Worm (Caenorhabditis elegans): Measurements from ENCODE around the gene tpp-2.

The tpp-2 gene

ce11 chrII:6122641-6123424 lies 25.4 kb upstream of the tpp-2 start (continued):
- TF ChIP-seq F55B11.4 (tag; optimal IDR thresholded peaks at IDR 0.05; ENCODE audit: borderline replicate concordance, insufficient read depth), result no peak
- TF ChIP-seq snpc-1.1 (tag; optimal IDR thresholded peaks at IDR 0.05; ENCODE audit: insufficient read depth), result no peak
- TF ChIP-seq Y67H2A.10 (GFP tag; conservative IDR thresholded peaks at IDR 0.05), result no peak
- TF ChIP-seq let-526 (GFP tag; IDR thresholded peaks at IDR 0.05), result no peak
- no peak for TF ChIP-seq zfh-2 (GFP tag; conservative IDR thresholded peaks at IDR 0.05)
- TF ChIP-seq dpl-1 (GFP tag; optimal IDR thresholded peaks at IDR 0.05), result no peak
- peak; percentile 17 for TF ChIP-seq him-1 (tag; optimal IDR thresholded peaks at IDR 0.05)
- TF ChIP-seq tlf-1 (GFP tag; optimal IDR thresholded peaks at IDR 0.05), result no peak
- no peak for TF ChIP-seq ceh-58 (GFP tag; IDR thresholded peaks at IDR 0.05)
- TF ChIP-seq nhr-90 (tag; optimal IDR thresholded peaks at IDR 0.05), result no peak

- no peak for TF ChIP-seq F52B5.7 (tag; optimal IDR thresholded peaks at IDR 0.05)
- TF ChIP-seq repo-1 (tag; optimal IDR thresholded peaks at IDR 0.05), result no peak
- TF ChIP-seq egrh-3 (GFP tag; IDR thresholded peaks at IDR 0.05), result no peak
- no peak for TF ChIP-seq unc-62 (GFP tag; optimal IDR thresholded peaks at IDR 0.05)
- no peak for TF ChIP-seq ceh-91 (GFP tag; IDR thresholded peaks at IDR 0.05)
- TF ChIP-seq cebp-1 (GFP tag; IDR thresholded peaks at IDR 0.05), result no peak
- no peak for TF ChIP-seq cebp-1 (tag; optimal IDR thresholded peaks at IDR 0.05)
- TF ChIP-seq ama-1 (optimal IDR thresholded peaks at IDR 0.05), result no peak
- no peak for TF ChIP-seq ama-1 (GFP tag; optimal IDR thresholded peaks at IDR 0.05)
- TF ChIP-seq zfh-2 (GFP tag; conservative IDR thresholded peaks at IDR 0.05), result no peak
- TF ChIP-seq snpc-4 (GFP tag; optimal IDR thresholded peaks at IDR 0.05), result no peak
- TF ChIP-seq snpc-4 (tag; optimal IDR thresholded peaks at IDR 0.05), result no peak
- TF ChIP-seq mel-28 (tag; optimal IDR thresholded peaks at IDR 0.05; ENCODE audit: borderline replicate concordance), result no peak
- no peak for TF ChIP-seq ztf-3 (GFP tag; optimal IDR thresholded peaks at IDR 0.05)
- no peak for TF ChIP-seq F39B2.1 (GFP tag; IDR thresholded peaks at IDR 0.05)
- no peak for TF ChIP-seq egl-44 (GFP tag; IDR thresholded peaks at IDR 0.05)
- TF ChIP-seq ztf-28 (GFP tag; IDR thresholded peaks at IDR 0.05), result no peak
- TF ChIP-seq lag-1 (GFP tag; IDR thresholded peaks at IDR 0.05), result no peak
- no peak for TF ChIP-seq akir-1 (GFP tag; optimal IDR thresholded peaks at IDR 0.05)
- TF ChIP-seq attf-6 (GFP tag; IDR thresholded peaks at IDR 0.05), result no peak
- no peak for TF ChIP-seq snpc-1.3 (tag; optimal IDR thresholded peaks at IDR 0.05; ENCODE audit: insufficient read depth)
- TF ChIP-seq B0261.1 (tag; optimal IDR thresholded peaks at IDR 0.05), result no peak
These were observed 23.2 kb upstream of the tpp-2 start for ce11 chrII:6120548-6120947.

- TF ChIP-seq gei-17 (GFP tag; optimal IDR thresholded peaks at IDR 0.05) (no peak), fkh-3 (tag; optimal IDR thresholded peaks at IDR 0.05) (no peak), nfyb-1 (GFP tag; IDR thresholded peaks at IDR 0.05) (no peak), madf-10 (tag; optimal IDR thresholded peaks at IDR 0.05) (no peak), chd-7 (tag; optimal IDR thresholded peaks at IDR 0.05) (no peak), rcor-1 (GFP tag; IDR thresholded peaks at IDR 0.05) (no peak), repo-1 (tag; optimal IDR thresholded peaks at IDR 0.05) (no peak), tbx-9 (tag; optimal IDR thresholded peaks at IDR 0.05; ENCODE audit: borderline replicate concordance) (no peak), B0261.1 (tag; optimal IDR thresholded peaks at IDR 0.05) (no peak), F33H1.4 (GFP tag; IDR thresholded peaks at IDR 0.05) (no peak), zim-3 (tag; optimal IDR thresholded peaks at IDR 0.05) (no peak), ceh-27 (GFP tag; optimal IDR thresholded peaks at IDR 0.05) (no peak)
These were observed 20.8 kb upstream of the tpp-2 start, which contains the start of gene C29H12.6 for ce11 chrII:6118163-6118562. Gene C29H12.6 (minus strand): TSS chrII:6118263.
